Worm (Caenorhabditis elegans) whole organism, mixed stage, embryonic: ENCODE results near the gene bkip-1.

Experiments used
- blmp-1 ChIP-seq: fragments of 150-350 bp; optimal IDR thresholded peaks from 2 replicates; lab custom pipeline; 2014; ENCODE audit warnings: missing biosample characterization, missing genetic modification characterization
- ces-1 ChIP-seq: fragments of 150-350 bp; optimal IDR thresholded peaks from 2 replicates; lab custom pipeline; 2014; ENCODE audit warnings: missing biosample characterization, missing genetic modification reagents, missing genetic modification characterization
- elt-3 ChIP-seq: fragments of 150-350 bp; optimal IDR thresholded peaks from 2 replicates; lab custom pipeline; 2014; ENCODE audit warnings: missing biosample characterization, missing genetic modification characterization
- ham-2 ChIP-seq: fragments of 200-800 bp; sonication (Bioruptor generic); optimal IDR thresholded peaks from 2 replicates; lab custom pipeline; 2018; ENCODE audit warnings: mild to moderate bottlenecking, missing genetic modification characterization, missing compliant biosample characterization
- lin-13 ChIP-seq: fragments of 150-350 bp; optimal IDR thresholded peaks from 2 replicates; lab custom pipeline; 2014; ENCODE audit warnings: missing biosample characterization, missing genetic modification characterization
- lin-32 ChIP-seq: fragments of 200-800 bp; sonication (Bioruptor generic); optimal IDR thresholded peaks from 2 replicates; lab custom pipeline; 2018; ENCODE audit warnings: mild to moderate bottlenecking, missing genetic modification characterization, missing compliant biosample characterization
- lsy-2 ChIP-seq: fragments of 150-350 bp; optimal IDR thresholded peaks from 2 replicates; lab custom pipeline; 2014; ENCODE audit warnings: missing biosample characterization, missing genetic modification characterization
- mab-5 ChIP-seq: fragments of 150-350 bp; optimal IDR thresholded peaks from 2 replicates; lab custom pipeline; 2014; ENCODE audit warnings: missing biosample characterization, missing genetic modification characterization
- nhr-12 ChIP-seq: fragments of 150-350 bp; optimal IDR thresholded peaks from 2 replicates; lab custom pipeline; 2014; ENCODE audit warnings: missing biosample characterization, missing genetic modification characterization
- nhr-28 ChIP-seq: fragments of 150-350 bp; optimal IDR thresholded peaks from 2 replicates; lab custom pipeline; 2014; ENCODE audit warnings: missing biosample characterization, missing genetic modification characterization
- nhr-76 ChIP-seq: sonication (generic microtip); optimal IDR thresholded peaks from 2 replicates; lab custom pipeline; 2017; ENCODE audit warnings: missing biosample characterization, missing genetic modification characterization
- pha-4 ChIP-seq: fragments of 150-350 bp; optimal IDR thresholded peaks from 2 replicates; lab custom pipeline; 2018; ENCODE audit warnings: missing biosample characterization, missing genetic modification reagents, missing genetic modification characterization
- snpc-4 ChIP-seq: fragments of 150-350 bp; optimal IDR thresholded peaks from 2 replicates; lab custom pipeline; 2014; ENCODE audit warnings: missing biosample characterization, missing genetic modification characterization

- no peak for TF ChIP-seq snpc-4 (tag; lab: Kevin White, UChicago)
- no peak for TF ChIP-seq pha-4
- TF ChIP-seq ces-1 (GFP tag; lab: Kevin White, UChicago), result no peak
- no peak for TF ChIP-seq blmp-1 (tag; lab: Kevin White, UChicago)
- no peak for TF ChIP-seq mab-5 (tag; lab: Kevin White, UChicago)
- no peak for TF ChIP-seq elt-3
- no peak for TF ChIP-seq nhr-12 (tag; lab: Kevin White, UChicago)
- no peak for TF ChIP-seq lsy-2
- no peak for TF ChIP-seq nhr-76 (tag; lab: Kevin White, UChicago)
- no peak for TF ChIP-seq lin-32
- no peak for TF ChIP-seq ham-2
- no peak for TF ChIP-seq nhr-28 (tag; lab: Kevin White, UChicago)
- no peak for TF ChIP-seq lin-13 (tag; lab: Kevin White, UChicago)
Observed at ce11 chrII:14138849-14139419, 37.9 kb downstream of the bkip-1 start.
